Fruit fly (Drosophila melanogaster) whole organism, embryonic: Measurements from ENCODE around the gene CAH7.

Source experiments
- Atf-2 ChIP-seq: fragments of 200-800 bp; sonication (Bioruptor generic); optimal IDR thresholded peaks from 2 replicates; lab custom pipeline; 2016; ENCODE audit warnings: missing biosample characterization, missing genetic modification characterization
- HmgD ChIP-seq: fragments of 200-800 bp; sonication (Bioruptor generic); optimal IDR thresholded peaks from 3 replicates; lab custom pipeline; 2016; ENCODE audit warnings: missing biosample characterization, missing genetic modification characterization
- YL-1 ChIP-seq: fragments of 200-800 bp; sonication (Bioruptor generic); optimal IDR thresholded peaks from 3 replicates; lab custom pipeline; 2017; ENCODE audit warnings: missing biosample characterization, mild to moderate bottlenecking, missing genetic modification characterization
- fru ChIP-seq: fragments of >200 bp; optimal IDR thresholded peaks from 2 replicates; lab custom pipeline; 2017
- hbn ChIP-seq: fragments of 200-800 bp; sonication (Bioruptor generic); IDR thresholded peaks from 2 replicates; pipeline ENCODE4 v1.3.6; 2022; ENCODE audit warnings: missing biosample characterization, missing genetic modification characterization; ENCODE audit not compliant: partially characterized antibody
- usp ChIP-seq: fragments of >200 bp; optimal IDR thresholded peaks from 2 replicates; lab custom pipeline; 2017; ENCODE audit warnings: missing biosample characterization, missing genetic modification characterization
- vfl ChIP-seq: fragments of 200-800 bp; sonication (Bioruptor generic); optimal IDR thresholded peaks from 2 replicates; lab custom pipeline; 2016; ENCODE audit warnings: missing biosample characterization, missing genetic modification characterization

DNA sequence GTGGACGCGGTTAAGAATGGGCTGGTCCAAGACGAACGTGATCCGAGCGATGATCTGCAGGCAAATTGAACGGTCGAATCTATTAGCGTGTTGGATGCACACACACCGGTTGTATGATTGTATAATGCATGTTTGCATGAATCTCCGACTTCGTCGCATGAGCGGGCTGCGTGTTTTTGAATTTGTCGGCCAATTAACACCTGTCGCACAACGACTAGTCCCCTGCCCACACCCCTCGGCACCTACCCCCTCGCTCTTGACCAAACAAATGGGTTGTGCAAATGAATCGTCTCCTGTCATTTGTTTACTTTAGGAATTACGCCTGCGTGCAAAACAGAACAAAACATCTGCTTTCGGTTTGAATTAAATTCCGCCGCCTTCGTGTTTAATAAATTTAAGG lies 23.0 kb downstream of the CAH7 start:
- TF ChIP-seq hbn (GFP tag; lab: Robert Waterston, UW) (no peak), vfl (GFP tag; lab: Kevin White, UChicago) (no peak), Atf-2 (GFP tag; lab: Kevin White, UChicago) (no peak), HmgD (GFP tag; lab: Kevin White, UChicago) (no peak), fru (no peak), usp (GFP tag; lab: Kevin White, UChicago) (no peak), YL-1 (GFP tag; lab: Kevin White, UChicago) (no peak)
